Worm (Caenorhabditis elegans) whole organism, L2 larva: ENCODE measurements around the gene F53G2.13.
A peak's percentile ranks its signal among the peaks of the same experiment; 100 is the strongest.

Source experiments
- C34F6.9 ChIP-seq: fragments of 150-350 bp; optimal IDR thresholded peaks from 2 replicates; lab custom pipeline; 2014; ENCODE audit warnings: missing biosample characterization, missing genetic modification characterization
- R02D3.7 ChIP-seq: fragments of 150-350 bp; optimal IDR thresholded peaks from 2 replicates; lab custom pipeline; 2014; ENCODE audit warnings: missing biosample characterization, missing genetic modification characterization
- Y55F3AM.14 ChIP-seq: fragments of 200-800 bp; sonication (Bioruptor generic); optimal IDR thresholded peaks from 2 replicates; lab custom pipeline; 2018; ENCODE audit warnings: mild to moderate bottlenecking, missing genetic modification characterization, missing compliant biosample characterization
- ZK546.5 ChIP-seq: sonication (generic microtip); optimal IDR thresholded peaks from 2 replicates; lab custom pipeline; 2017; ENCODE audit warnings: missing biosample characterization, missing genetic modification characterization
- alr-1 ChIP-seq: fragments of 150-350 bp; optimal IDR thresholded peaks from 2 replicates; lab custom pipeline; 2014; ENCODE audit warnings: missing biosample characterization, missing genetic modification characterization
- aly-2 ChIP-seq: fragments of 150-350 bp; optimal IDR thresholded peaks from 2 replicates; lab custom pipeline; 2014; ENCODE audit warnings: missing biosample characterization, missing genetic modification characterization
- blmp-1 ChIP-seq: sonication (generic microtip); optimal IDR thresholded peaks from 2 replicates; lab custom pipeline; 2017; ENCODE audit warnings: missing genetic modification characterization, mild to moderate bottlenecking, missing compliant biosample characterization, antibody characterized with exemption, moderate library complexity; ENCODE audit not compliant: insufficient read depth
- ceh-16 ChIP-seq: fragments of 150-350 bp; optimal IDR thresholded peaks from 2 replicates; lab custom pipeline; 2014; ENCODE audit warnings: missing biosample characterization, missing genetic modification characterization
- ceh-82 ChIP-seq: fragments of 150-350 bp; optimal IDR thresholded peaks from 2 replicates; lab custom pipeline; 2014; ENCODE audit warnings: missing biosample characterization, missing genetic modification characterization
- egl-27 ChIP-seq: sonication (generic microtip); optimal IDR thresholded peaks from 3 replicates; lab custom pipeline; 2017; ENCODE audit warnings: missing biosample characterization, missing genetic modification reagents, missing genetic modification characterization
- elt-1 ChIP-seq: fragments of 150-350 bp; optimal IDR thresholded peaks from 2 replicates; lab custom pipeline; 2014; ENCODE audit warnings: missing biosample characterization, missing genetic modification characterization
- elt-3 ChIP-seq: sonication (generic microtip); optimal IDR thresholded peaks from 2 replicates; lab custom pipeline; 2017; ENCODE audit warnings: missing biosample characterization, missing genetic modification characterization
- fos-1 ChIP-seq: fragments of 150-350 bp; optimal IDR thresholded peaks from 2 replicates; lab custom pipeline; 2014; ENCODE audit warnings: missing biosample characterization, missing genetic modification characterization
- gmeb-1 ChIP-seq: fragments of 150-350 bp; optimal IDR thresholded peaks from 2 replicates; lab custom pipeline; 2014; ENCODE audit warnings: missing biosample characterization, missing genetic modification characterization
- lin-11 ChIP-seq: fragments of 150-350 bp; sonication (generic microtip); optimal IDR thresholded peaks from 2 replicates; lab custom pipeline; 2014; ENCODE audit warnings: missing biosample characterization, missing genetic modification characterization, inconsistent platforms, mixed read lengths
- lin-13 ChIP-seq: fragments of 150-350 bp; optimal IDR thresholded peaks from 2 replicates; lab custom pipeline; 2014; ENCODE audit warnings: missing biosample characterization, missing genetic modification reagents, missing genetic modification characterization
- lin-39 ChIP-seq: fragments of 150-350 bp; optimal IDR thresholded peaks from 2 replicates; lab custom pipeline; 2014; ENCODE audit warnings: missing biosample characterization, missing genetic modification reagents, missing genetic modification characterization
- lsy-2 ChIP-seq, 2 experiments: fragments of 150-350 bp in 1 of 2; sonication (generic microtip) in 1 of 2; optimal IDR thresholded peaks; 2 replicates each; lab custom pipeline; 2014 to 2017; ENCODE audit warnings: missing biosample characterization in 2 of 2, missing genetic modification characterization in 2 of 2
- mab-5 ChIP-seq: fragments of 150-350 bp; optimal IDR thresholded peaks from 2 replicates; lab custom pipeline; 2014; ENCODE audit warnings: missing biosample characterization, missing genetic modification characterization
- mbf-1 ChIP-seq: sonication (generic microtip); optimal IDR thresholded peaks from 2 replicates; lab custom pipeline; 2017; ENCODE audit warnings: missing biosample characterization, missing genetic modification characterization
- mdl-1 ChIP-seq, 2 experiments: fragments of 150-350 bp in 1 of 2; sonication (generic microtip) in 1 of 2; optimal IDR thresholded peaks; 2 replicates each; lab custom pipeline; 2017; ENCODE audit warnings: missing biosample characterization in 2 of 2, missing genetic modification characterization in 2 of 2
- nhr-11 ChIP-seq: fragments of 150-350 bp; optimal IDR thresholded peaks from 2 replicates; lab custom pipeline; 2014; ENCODE audit warnings: missing biosample characterization, missing genetic modification characterization
- nhr-12 ChIP-seq: fragments of 150-350 bp; optimal IDR thresholded peaks from 2 replicates; lab custom pipeline; 2014; ENCODE audit warnings: missing biosample characterization, missing genetic modification characterization
- nhr-129 ChIP-seq: fragments of 150-350 bp; optimal IDR thresholded peaks from 2 replicates; lab custom pipeline; 2014; ENCODE audit warnings: missing biosample characterization, missing genetic modification characterization
- nhr-21 ChIP-seq: fragments of 150-350 bp; optimal IDR thresholded peaks from 2 replicates; lab custom pipeline; 2014; ENCODE audit warnings: missing biosample characterization, missing genetic modification characterization
- nhr-23 ChIP-seq: fragments of 150-350 bp; optimal IDR thresholded peaks from 2 replicates; lab custom pipeline; 2014; ENCODE audit warnings: missing biosample characterization, missing genetic modification reagents, missing genetic modification characterization
- nhr-237 ChIP-seq: fragments of 150-350 bp; optimal IDR thresholded peaks from 2 replicates; lab custom pipeline; 2014; ENCODE audit warnings: missing biosample characterization, missing genetic modification characterization
- nhr-25 ChIP-seq: fragments of 150-350 bp; sonication (generic microtip); optimal IDR thresholded peaks from 3 replicates; lab custom pipeline; 2014; ENCODE audit warnings: missing biosample characterization, missing genetic modification characterization
- nhr-77 ChIP-seq: fragments of 150-350 bp; optimal IDR thresholded peaks from 2 replicates; lab custom pipeline; 2014; ENCODE audit warnings: missing biosample characterization, missing genetic modification characterization
- sem-4 ChIP-seq: fragments of 150-350 bp; optimal IDR thresholded peaks from 2 replicates; lab custom pipeline; 2014; ENCODE audit warnings: missing biosample characterization, missing genetic modification reagents, missing genetic modification characterization
- sma-3 ChIP-seq: sonication (generic microtip); optimal IDR thresholded peaks from 2 replicates; lab custom pipeline; 2016; ENCODE audit warnings: missing genetic modification reagents, missing genetic modification characterization, missing compliant biosample characterization
- snpc-4 ChIP-seq: fragments of 150-350 bp; optimal IDR thresholded peaks from 2 replicates; lab custom pipeline; 2014; ENCODE audit warnings: missing biosample characterization, missing genetic modification characterization
- unc-39 ChIP-seq: fragments of 150-350 bp; optimal IDR thresholded peaks from 2 replicates; lab custom pipeline; 2014; ENCODE audit warnings: missing biosample characterization, missing genetic modification characterization
- unc-55 ChIP-seq: fragments of 150-350 bp; sonication (generic microtip); optimal IDR thresholded peaks from 3 replicates; lab custom pipeline; 2014; ENCODE audit warnings: missing biosample characterization, missing genetic modification reagents, missing genetic modification characterization
- unc-62 ChIP-seq: fragments of 150-350 bp; optimal IDR thresholded peaks from 2 replicates; lab custom pipeline; 2014; ENCODE audit warnings: missing biosample characterization, missing genetic modification reagents, missing genetic modification characterization
- ztf-1 ChIP-seq: fragments of 200-800 bp; sonication (Bioruptor generic); conservative IDR thresholded peaks from 2 replicates; pipeline ENCODE4 v1.3.6; 2022; ENCODE audit warnings: missing genetic modification characterization, missing compliant biosample characterization
- ztf-4 ChIP-seq: fragments of 150-350 bp; optimal IDR thresholded peaks from 2 replicates; lab custom pipeline; 2014; ENCODE audit warnings: missing biosample characterization, missing genetic modification characterization

F53G2.13 gene

ce11 chrII:2503703-2504430 lies 20.3 kb downstream of the F53G2.13 start:
- TF ChIP-seq mdl-1 (tag; optimal IDR thresholded peaks at IDR 0.05; lab: Kevin White, UChicago) (no peak), nhr-129 (tag; lab: Kevin White, UChicago) (no peak), lsy-2 (tag; optimal IDR thresholded peaks at IDR 0.05; lab: Kevin White, UChicago) (no peak), sma-3 (GFP tag; lab: Kevin White, UChicago) (no peak), nhr-25 (no peak), nhr-23 (no peak), fos-1 (tag; lab: Kevin White, UChicago) (peak; percentile 49), Y55F3AM.14 (GFP tag; lab: Kevin White, UChicago) (no peak), gmeb-1 (tag; lab: Kevin White, UChicago) (peak; percentile 16)

- TF ChIP-seq sem-4 (no peak), R02D3.7 (tag; lab: Kevin White, UChicago) (no peak), mdl-1 (tag; optimal IDR thresholded peaks at IDR 0.05; lab: Kevin White, UChicago) (no peak), ceh-16 (tag; lab: Kevin White, UChicago) (no peak), nhr-237 (no peak), unc-62 (no peak), mab-5 (tag; lab: Kevin White, UChicago) (no peak), ZK546.5 (no peak), mbf-1 (no peak), C34F6.9 (tag; lab: Kevin White, UChicago) (peak; percentile 52), lsy-2 (tag; optimal IDR thresholded peaks at IDR 0.05; lab: Kevin White, UChicago) (peak; percentile 2 to 66), unc-55 (GFP tag; lab: Kevin White, UChicago) (peak; percentile 58), gmeb-1 (tag; lab: Kevin White, UChicago) (peak; percentile 89), nhr-11 (tag; lab: Kevin White, UChicago) (no peak), aly-2 (tag; lab: Kevin White, UChicago) (no peak), lin-13 (GFP tag; lab: Kevin White, UChicago) (peak; percentile 31), nhr-21 (tag; lab: Kevin White, UChicago) (no peak), nhr-12 (tag; lab: Kevin White, UChicago) (no peak)
Measured at ce11 chrII:2504431-2504928, 20.9 kb downstream of the F53G2.13 start, which contains the start of gene gbas-1. Gene gbas-1, plus strand, starts transcription at chrII:2504878.

ce11 chrII:2518487-2518886 lies 34.9 kb downstream of the F53G2.13 start:
- TF ChIP-seq Y55F3AM.14 (GFP tag; lab: Kevin White, UChicago) (no peak), nhr-77 (tag; lab: Kevin White, UChicago) (no peak), elt-1 (tag; lab: Kevin White, UChicago) (no peak), ceh-16 (tag; lab: Kevin White, UChicago) (no peak), fos-1 (tag; lab: Kevin White, UChicago) (no peak), elt-3 (tag; lab: Kevin White, UChicago) (no peak), egl-27 (tag; lab: Kevin White, UChicago) (no peak), snpc-4 (tag; lab: Kevin White, UChicago) (no peak), ztf-4 (tag; lab: Kevin White, UChicago) (no peak), nhr-21 (tag; lab: Kevin White, UChicago) (no peak), ztf-1 (GFP tag; lab: Robert Waterston, UW) (no peak), unc-39 (tag; lab: Kevin White, UChicago) (no peak), ceh-82 (no peak)

- TF ChIP-seq nhr-23 (no peak), lsy-2 (tag; optimal IDR thresholded peaks at IDR 0.05; lab: Kevin White, UChicago) (no peak), aly-2 (tag; lab: Kevin White, UChicago) (no peak), fos-1 (tag; lab: Kevin White, UChicago) (no peak), nhr-237 (no peak), lin-39 (no peak), Y55F3AM.14 (GFP tag; lab: Kevin White, UChicago) (no peak), lin-13 (GFP tag; lab: Kevin White, UChicago) (no peak), mdl-1 (tag; optimal IDR thresholded peaks at IDR 0.05; lab: Kevin White, UChicago) (no peak), nhr-25 (no peak), nhr-11 (tag; lab: Kevin White, UChicago) (no peak), lin-11 (tag; lab: Kevin White, UChicago) (no peak), blmp-1 (no peak), mab-5 (tag; lab: Kevin White, UChicago) (no peak), alr-1 (tag; lab: Kevin White, UChicago) (no peak), ceh-16 (tag; lab: Kevin White, UChicago) (no peak), elt-3 (tag; lab: Kevin White, UChicago) (no peak)
- TF ChIP-seq, all 48 proteins: peak for 0
Measured at ce11 chrII:2521960-2522359, 38.4 kb downstream of the F53G2.13 start, which contains the start of gene bath-13. Gene bath-13, minus strand, starts transcription at chrII:2522060.
